Worm (Caenorhabditis elegans) whole organism, mixed stage, embryonic: ENCODE data around the gene F18F11.4.

Experiments
- elt-3 ChIP-seq: fragments of 150-350 bp; optimal IDR thresholded peaks from 2 replicates; lab custom pipeline; 2014; ENCODE audit warnings: missing biosample characterization, missing genetic modification characterization
- lsy-2 ChIP-seq: fragments of 150-350 bp; optimal IDR thresholded peaks from 2 replicates; lab custom pipeline; 2014; ENCODE audit warnings: missing biosample characterization, missing genetic modification characterization
- mep-1 ChIP-seq: fragments of 150-350 bp; optimal IDR thresholded peaks from 2 replicates; lab custom pipeline; 2017; ENCODE audit warnings: missing biosample characterization, missing genetic modification reagents, missing genetic modification characterization, inconsistent platforms
- nhr-12 ChIP-seq: fragments of 150-350 bp; optimal IDR thresholded peaks from 2 replicates; lab custom pipeline; 2014; ENCODE audit warnings: missing biosample characterization, missing genetic modification characterization
- nhr-237 ChIP-seq: fragments of 150-350 bp; optimal IDR thresholded peaks from 2 replicates; lab custom pipeline; 2014; ENCODE audit warnings: missing biosample characterization, missing genetic modification characterization
- snpc-4 ChIP-seq: fragments of 150-350 bp; optimal IDR thresholded peaks from 2 replicates; lab custom pipeline; 2014; ENCODE audit warnings: missing biosample characterization, missing genetic modification characterization
- sptf-1 ChIP-seq: sonication (generic microtip); optimal IDR thresholded peaks from 2 replicates; lab custom pipeline; 2017; ENCODE audit warnings: mild to moderate bottlenecking, missing genetic modification characterization, moderate library complexity, missing compliant biosample characterization
- unc-39 ChIP-seq: fragments of 150-350 bp; optimal IDR thresholded peaks from 2 replicates; lab custom pipeline; 2014; ENCODE audit warnings: missing biosample characterization, missing genetic modification characterization
- unc-62 ChIP-seq: fragments of 150-350 bp; optimal IDR thresholded peaks from 2 replicates; lab custom pipeline; 2014; ENCODE audit warnings: missing biosample characterization, missing genetic modification reagents, missing genetic modification characterization

ce11 chrIV:375915-376314 is 45.3 kb downstream of the F18F11.4 start, which contains the start of gene fln-1:
- no peak for TF ChIP-seq nhr-237
- TF ChIP-seq elt-3 (tag; lab: Kevin White, UChicago) = no peak
- TF ChIP-seq mep-1 (tag; lab: Kevin White, UChicago) = no peak
- TF ChIP-seq lsy-2 (tag; lab: Kevin White, UChicago) = no peak
- TF ChIP-seq unc-62 = no peak
- no peak for TF ChIP-seq sptf-1
- no peak for TF ChIP-seq nhr-12
- TF ChIP-seq unc-39 = no peak
- TF ChIP-seq snpc-4 (tag; lab: Kevin White, UChicago) = no peak
